Worm (Caenorhabditis elegans) whole organism, early embryonic: ENCODE results near the gene znf-593.
A peak's percentile ranks its signal among the peaks of the same experiment; 100 is the strongest.

Experiments
- B0310.2 ChIP-seq: sonication (generic microtip); optimal IDR thresholded peaks from 2 replicates; lab custom pipeline; 2016; ENCODE audit warnings: mild to moderate bottlenecking, missing genetic modification characterization, missing compliant biosample characterization
- F13C5.2 ChIP-seq: sonication (generic microtip); optimal IDR thresholded peaks from 2 replicates; lab custom pipeline; 2017; ENCODE audit warnings: mild to moderate bottlenecking, missing genetic modification characterization, inconsistent platforms, missing compliant biosample characterization
- aly-1 ChIP-seq: sonication (generic microtip); optimal IDR thresholded peaks from 2 replicates; lab custom pipeline; 2016; ENCODE audit warnings: missing genetic modification characterization, missing compliant biosample characterization
- ama-1 ChIP-seq: fragments of 150-350 bp; optimal IDR thresholded peaks from 2 replicates; lab custom pipeline; 2014
- ceh-13 ChIP-seq: fragments of 200-800 bp; sonication (Bioruptor generic); optimal IDR thresholded peaks from 2 replicates; lab custom pipeline; 2018; ENCODE audit warnings: mild to moderate bottlenecking, missing genetic modification characterization, missing compliant biosample characterization
- ceh-36 ChIP-seq: sonication (generic microtip); optimal IDR thresholded peaks from 2 replicates; lab custom pipeline; 2016; ENCODE audit warnings: missing genetic modification characterization, inconsistent platforms, missing compliant biosample characterization
- ets-7 ChIP-seq: sonication (generic microtip); optimal IDR thresholded peaks from 2 replicates; lab custom pipeline; 2016; ENCODE audit warnings: missing genotype, missing genetic modification characterization, missing compliant biosample characterization
- flt-1 ChIP-seq: fragments of 200-800 bp; sonication (Bioruptor generic); IDR thresholded peaks from 2 replicates; pipeline ENCODE4 v1.3.6; 2022; ENCODE audit warnings: missing genetic modification characterization, missing compliant biosample characterization
- hmbx-1 ChIP-seq: sonication (generic microtip); optimal IDR thresholded peaks from 2 replicates; lab custom pipeline; 2016; ENCODE audit warnings: mild to moderate bottlenecking, missing genetic modification characterization, missing compliant biosample characterization
- hmg-4 ChIP-seq: fragments of 200-800 bp; sonication (Bioruptor generic); optimal IDR thresholded peaks from 2 replicates; lab custom pipeline; 2018; ENCODE audit warnings: mild to moderate bottlenecking, missing genetic modification characterization, missing compliant biosample characterization
- hnd-1 ChIP-seq: sonication (generic microtip); optimal IDR thresholded peaks from 2 replicates; lab custom pipeline; 2016; ENCODE audit warnings: missing genetic modification characterization, missing compliant biosample characterization
- pes-1 ChIP-seq: fragments of 200-800 bp; sonication (Bioruptor generic); IDR thresholded peaks from 2 replicates; pipeline ENCODE4 v1.3.6; 2022; ENCODE audit warnings: missing genetic modification reagents, missing genetic modification characterization, missing compliant biosample characterization
- scrt-1 ChIP-seq: fragments of 200-800 bp; sonication (Bioruptor generic); IDR thresholded peaks from 2 replicates; pipeline ENCODE4 v1.3.6; 2022; ENCODE audit warnings: missing genetic modification characterization, missing compliant biosample characterization
- sea-1 ChIP-seq: fragments of 200-800 bp; sonication (Bioruptor generic); conservative IDR thresholded peaks from 2 replicates; pipeline ENCODE4 v1.3.6; 2022; ENCODE audit warnings: missing genetic modification characterization, missing compliant biosample characterization
- tbx-11 ChIP-seq: fragments of 200-800 bp; sonication (Bioruptor generic); IDR thresholded peaks from 2 replicates; pipeline ENCODE4 v1.3.6; 2022; ENCODE audit warnings: missing genetic modification characterization, missing compliant biosample characterization
- tbx-37 ChIP-seq: fragments of 200-800 bp; sonication (Bioruptor generic); conservative IDR thresholded peaks from 2 replicates; pipeline ENCODE4 v1.3.6; 2022; ENCODE audit warnings: missing genetic modification reagents, missing genetic modification characterization, missing compliant biosample characterization
- tra-4 ChIP-seq: sonication (generic microtip); optimal IDR thresholded peaks from 2 replicates; lab custom pipeline; 2017; ENCODE audit warnings: missing genetic modification characterization, missing compliant biosample characterization

The znf-593 gene

ce11 chrIII:11933539-11933938 is 15.0 kb upstream of the znf-593 start, which contains the start of gene dolk-1:
Gene dolk-1 (minus strand): TSS chrIII:11933639.
- TF ChIP-seq ceh-36 = no peak
- no peak for TF ChIP-seq flt-1
- no peak for TF ChIP-seq B0310.2 (tag; lab: Kevin White, UChicago)
- no peak for TF ChIP-seq sea-1 (GFP tag; lab: Robert Waterston, UW)
- TF ChIP-seq F13C5.2 = no peak
- no peak for TF ChIP-seq ets-7
- no peak for TF ChIP-seq tbx-37 (GFP tag; lab: Robert Waterston, UW)
- TF ChIP-seq pes-1 (GFP tag; lab: Robert Waterston, UW) = no peak
- TF ChIP-seq tbx-11 (GFP tag; lab: Robert Waterston, UW) = no peak
- TF ChIP-seq hmbx-1 (tag; lab: Kevin White, UChicago) = no peak
- no peak for TF ChIP-seq ama-1 (lab: Kevin White, UChicago)
- no peak for TF ChIP-seq scrt-1 (GFP tag; lab: Robert Waterston, UW)
- no peak for TF ChIP-seq hnd-1 (tag; lab: Kevin White, UChicago)

ce11 chrIII:11931960-11932359 is 13.4 kb upstream of the znf-593 start:
- no peak for TF ChIP-seq ceh-13 (GFP tag; lab: Kevin White, UChicago)
- no peak for TF ChIP-seq aly-1
- no peak for TF ChIP-seq tra-4
- TF ChIP-seq sea-1 (GFP tag; lab: Robert Waterston, UW) = peak; percentile 48; the same call in 1 of the 2 replicates
- TF ChIP-seq ets-7 = no peak
- TF ChIP-seq hmbx-1 (tag; lab: Kevin White, UChicago) = no peak
- no peak; the same call in 1 of the 2 replicates for TF ChIP-seq tbx-11 (GFP tag; lab: Robert Waterston, UW)
- no peak for TF ChIP-seq flt-1
- no peak for TF ChIP-seq hnd-1 (tag; lab: Kevin White, UChicago)
- no peak for TF ChIP-seq B0310.2 (tag; lab: Kevin White, UChicago)
- TF ChIP-seq scrt-1 (GFP tag; lab: Robert Waterston, UW) = no peak
- TF ChIP-seq hmg-4 (GFP tag; lab: Kevin White, UChicago) = no peak
- TF ChIP-seq tbx-37 (GFP tag; lab: Robert Waterston, UW) = peak; percentile 18; the same call in 1 of the 2 replicates

ce11 chrIII:11930899-11931298 is 12.4 kb upstream of the znf-593 start:
- TF ChIP-seq aly-1 (no peak), sea-1 (GFP tag; lab: Robert Waterston, UW) (no peak), tbx-11 (GFP tag; lab: Robert Waterston, UW) (no peak), F13C5.2 (no peak), pes-1 (GFP tag; lab: Robert Waterston, UW) (no peak), flt-1 (no peak), ets-7 (no peak), ama-1 (lab: Kevin White, UChicago) (no peak), ceh-13 (GFP tag; lab: Kevin White, UChicago) (no peak), ceh-36 (no peak), hmbx-1 (tag; lab: Kevin White, UChicago) (no peak), B0310.2 (tag; lab: Kevin White, UChicago) (no peak), tra-4 (no peak), hmg-4 (GFP tag; lab: Kevin White, UChicago) (no peak), tbx-37 (GFP tag; lab: Robert Waterston, UW) (no peak), scrt-1 (GFP tag; lab: Robert Waterston, UW) (no peak), hnd-1 (tag; lab: Kevin White, UChicago) (no peak)

- TF ChIP-seq tbx-37 (GFP tag; lab: Robert Waterston, UW) = no peak
- TF ChIP-seq hnd-1 (tag; lab: Kevin White, UChicago) = no peak
- no peak for TF ChIP-seq ceh-13 (GFP tag; lab: Kevin White, UChicago)
- no peak for TF ChIP-seq sea-1 (GFP tag; lab: Robert Waterston, UW)
- TF ChIP-seq ama-1 (lab: Kevin White, UChicago) = no peak
- no peak for TF ChIP-seq B0310.2 (tag; lab: Kevin White, UChicago)
- no peak for TF ChIP-seq flt-1
- TF ChIP-seq ets-7 = no peak
Observed at ce11 chrIII:11923586-11923985, 5.1 kb upstream of the znf-593 start, which contains the start of gene nft-1. Gene nft-1 (plus strand): TSS chrIII:11923886.

- TF ChIP-seq hnd-1 (tag; lab: Kevin White, UChicago) (no peak), hmg-4 (GFP tag; lab: Kevin White, UChicago) (peak; percentile 15), tbx-11 (GFP tag; lab: Robert Waterston, UW) (no peak), ama-1 (lab: Kevin White, UChicago) (peak; percentile 85), sea-1 (GFP tag; lab: Robert Waterston, UW) (no peak), B0310.2 (tag; lab: Kevin White, UChicago) (peak; percentile 33)
Observed at ce11 chrIII:11921658-11922098, 3.2 kb upstream of the znf-593 start, which contains the start of gene Y56A3A.22. Gene Y56A3A.22 (plus strand): TSS chrIII:11921692.

- TF ChIP-seq scrt-1 (GFP tag; lab: Robert Waterston, UW) (no peak), tbx-11 (GFP tag; lab: Robert Waterston, UW) (no peak), F13C5.2 (no peak), flt-1 (no peak), hmbx-1 (tag; lab: Kevin White, UChicago) (no peak), tra-4 (no peak), tbx-37 (GFP tag; lab: Robert Waterston, UW) (no peak), hmg-4 (GFP tag; lab: Kevin White, UChicago) (no peak), hnd-1 (tag; lab: Kevin White, UChicago) (no peak), ama-1 (lab: Kevin White, UChicago) (no peak), ceh-13 (GFP tag; lab: Kevin White, UChicago) (no peak), aly-1 (no peak), ets-7 (no peak), ceh-36 (no peak), pes-1 (GFP tag; lab: Robert Waterston, UW) (no peak)
Observed at ce11 chrIII:11920187-11920785, 1.8 kb upstream of the znf-593 start, which contains the start of the genes ccf-1 and trap-4. Gene ccf-1 (minus strand): TSS chrIII:11920237. Gene trap-4 (plus strand): TSS chrIII:11920735.

ce11 chrIII:11917525-11917924 is 994 bp downstream of the znf-593 start:
- TF ChIP-seq scrt-1 (GFP tag; lab: Robert Waterston, UW) = no peak
- TF ChIP-seq ets-7 = no peak
- no peak for TF ChIP-seq ama-1 (lab: Kevin White, UChicago)
- TF ChIP-seq flt-1 = no peak
- no peak for TF ChIP-seq pes-1 (GFP tag; lab: Robert Waterston, UW)
- no peak for TF ChIP-seq tbx-11 (GFP tag; lab: Robert Waterston, UW)
- no peak for TF ChIP-seq hnd-1 (tag; lab: Kevin White, UChicago)
- TF ChIP-seq B0310.2 (tag; lab: Kevin White, UChicago) = no peak
- TF ChIP-seq hmbx-1 (tag; lab: Kevin White, UChicago) = no peak
- no peak for TF ChIP-seq sea-1 (GFP tag; lab: Robert Waterston, UW)
- no peak for TF ChIP-seq ceh-36
- TF ChIP-seq tra-4 = no peak
- TF ChIP-seq hmg-4 (GFP tag; lab: Kevin White, UChicago) = no peak
- no peak for TF ChIP-seq F13C5.2
- TF ChIP-seq aly-1 = no peak
